Worm (Caenorhabditis elegans) whole organism, L2 larva: ENCODE measurements around the gene xbx-3.

Source experiments
- ama-1 ChIP-seq: fragments of 150-350 bp; optimal IDR thresholded peaks from 2 replicates; lab custom pipeline; 2018; ENCODE audit warnings: inconsistent platforms
- nhr-11 ChIP-seq: fragments of 150-350 bp; optimal IDR thresholded peaks from 2 replicates; lab custom pipeline; 2014; ENCODE audit warnings: missing biosample characterization, missing genetic modification characterization
- nhr-129 ChIP-seq: fragments of 150-350 bp; optimal IDR thresholded peaks from 2 replicates; lab custom pipeline; 2014; ENCODE audit warnings: missing biosample characterization, missing genetic modification characterization
- ztf-11 ChIP-seq: sonication (generic microtip); optimal IDR thresholded peaks from 2 replicates; lab custom pipeline; 2017; ENCODE audit warnings: missing biosample characterization, missing genetic modification characterization
- ztf-4 ChIP-seq: fragments of 150-350 bp; optimal IDR thresholded peaks from 2 replicates; lab custom pipeline; 2014; ENCODE audit warnings: missing biosample characterization, missing genetic modification characterization

DNA sequence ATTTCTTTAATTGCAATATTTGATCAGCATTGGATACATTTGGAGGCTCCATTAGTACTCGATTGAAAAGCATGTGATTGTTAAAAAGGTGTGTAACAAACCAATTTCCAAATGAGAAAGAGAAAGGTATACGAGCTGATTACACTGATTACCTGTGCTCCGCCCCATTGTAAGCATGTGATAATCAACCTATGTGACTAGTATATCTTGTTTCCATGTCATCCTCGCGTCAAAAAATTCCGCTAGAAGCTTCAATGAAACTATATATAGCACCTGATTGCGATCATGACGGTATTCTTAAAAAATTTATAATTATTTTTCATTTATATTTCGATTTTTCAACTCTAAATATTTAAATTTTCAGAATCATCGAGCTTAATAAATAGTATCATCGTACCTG lies 5.2 kb upstream of the xbx-3 start, which contains the start of gene M04D8.4:
- TF ChIP-seq ztf-4 (tag; lab: Kevin White, UChicago) (no peak), nhr-11 (tag; lab: Kevin White, UChicago) (no peak), nhr-129 (tag; lab: Kevin White, UChicago) (no peak), ztf-11 (no peak), ama-1 (lab: Kevin White, UChicago) (no peak)
